Fruit fly (Drosophila melanogaster) whole organism, embryonic: ENCODE measurements around the gene Dif.
A peak's percentile ranks its signal among the peaks of the same experiment; 100 is the strongest.

Experiments used
- ATbp ChIP-seq: fragments of 200-800 bp; sonication (Bioruptor generic); optimal IDR thresholded peaks from 2 replicates; lab custom pipeline; 2017; ENCODE audit warnings: missing biosample characterization, mild to moderate bottlenecking, missing genetic modification characterization, missing genetic modification reagents
- Bgb ChIP-seq: fragments of 200-800 bp; sonication (Bioruptor generic); IDR thresholded peaks from 2 replicates; pipeline ENCODE4 v1.3.6; 2022; ENCODE audit warnings: missing biosample characterization, missing genetic modification characterization; ENCODE audit not compliant: partially characterized antibody
- C15 ChIP-seq: fragments of 200-800 bp; sonication (Bioruptor generic); IDR thresholded peaks from 3 replicates; pipeline ENCODE4 v1.3.6; 2022; ENCODE audit warnings: missing biosample characterization, missing genetic modification characterization
- CG10565 ChIP-seq: fragments of 200-800 bp; sonication (Bioruptor generic); optimal IDR thresholded peaks from 3 replicates; lab custom pipeline; 2016; ENCODE audit warnings: missing biosample characterization, mild to moderate bottlenecking, missing genetic modification characterization
- CG10959 ChIP-seq: fragments of 200-800 bp; sonication (Bioruptor generic); IDR thresholded peaks from 2 replicates; pipeline ENCODE4 v1.3.6; 2022; ENCODE audit warnings: missing biosample characterization, missing genetic modification characterization
- CG10979 ChIP-seq: fragments of 200-800 bp; sonication (Bioruptor generic); optimal IDR thresholded peaks from 2 replicates; lab custom pipeline; 2018; ENCODE audit warnings: missing biosample characterization, mild to moderate bottlenecking, missing genetic modification characterization, moderate library complexity
- CG11093 ChIP-seq: fragments of 200-800 bp; sonication (Bioruptor generic); IDR thresholded peaks from 3 replicates; pipeline ENCODE4 v1.3.6; 2022; ENCODE audit warnings: missing biosample characterization, missing genetic modification characterization
- CG11560 ChIP-seq: fragments of 200-800 bp; sonication (Bioruptor generic); IDR thresholded peaks from 3 replicates; pipeline ENCODE4 v1.3.6; 2022; ENCODE audit warnings: missing biosample characterization, missing genetic modification characterization
- CG12071 ChIP-seq: fragments of 200-800 bp; sonication (Bioruptor generic); optimal IDR thresholded peaks from 3 replicates; lab custom pipeline; 2018; ENCODE audit warnings: missing biosample characterization, mild to moderate bottlenecking, missing genetic modification characterization
- CG12104 ChIP-seq: fragments of 200-800 bp; sonication (Bioruptor generic); optimal IDR thresholded peaks from 3 replicates; lab custom pipeline; 2016; ENCODE audit warnings: missing biosample characterization, missing genetic modification characterization
- CG12299 ChIP-seq: fragments of 200-800 bp; sonication (Bioruptor generic); optimal IDR thresholded peaks from 2 replicates; lab custom pipeline; 2018; ENCODE audit warnings: missing biosample characterization, mild to moderate bottlenecking, missing genetic modification characterization
- CG12769 ChIP-seq: fragments of 200-800 bp; sonication (Bioruptor generic); optimal IDR thresholded peaks from 2 replicates; lab custom pipeline; 2019; ENCODE audit warnings: missing biosample characterization, mild to moderate bottlenecking, missing genetic modification characterization, moderate library complexity
- CG17568 ChIP-seq: fragments of 200-800 bp; sonication (Bioruptor generic); optimal IDR thresholded peaks from 2 replicates; lab custom pipeline; 2018; ENCODE audit warnings: missing biosample characterization, mild to moderate bottlenecking, missing genetic modification characterization, moderate library complexity
- CG2120 ChIP-seq: fragments of 200-800 bp; sonication (Bioruptor generic); optimal IDR thresholded peaks from 3 replicates; lab custom pipeline; 2016; ENCODE audit warnings: missing biosample characterization, missing genetic modification characterization
- CG3163 ChIP-seq: fragments of 200-800 bp; sonication (Bioruptor generic); optimal IDR thresholded peaks from 3 replicates; lab custom pipeline; 2016; ENCODE audit warnings: missing biosample characterization, missing genetic modification characterization
- CG3281 ChIP-seq: fragments of 200-800 bp; sonication (Bioruptor generic); optimal IDR thresholded peaks from 3 replicates; lab custom pipeline; 2017; ENCODE audit warnings: missing biosample characterization, mild to moderate bottlenecking, missing genetic modification characterization
- CG33213 ChIP-seq: fragments of 200-800 bp; sonication (Bioruptor generic); optimal IDR thresholded peaks from 3 replicates; lab custom pipeline; 2016; ENCODE audit warnings: missing biosample characterization, missing genetic modification characterization
- CG3838 ChIP-seq: fragments of 200-800 bp; sonication (Bioruptor generic); optimal IDR thresholded peaks from 3 replicates; lab custom pipeline; 2016; ENCODE audit warnings: missing biosample characterization, missing genetic modification characterization
- CG4282 ChIP-seq: fragments of 200-800 bp; sonication (Bioruptor generic); optimal IDR thresholded peaks from 2 replicates; lab custom pipeline; 2016; ENCODE audit warnings: missing biosample characterization, missing genetic modification characterization
- CG4328 ChIP-seq: fragments of 200-800 bp; sonication (Bioruptor generic); optimal IDR thresholded peaks from 3 replicates; lab custom pipeline; 2017; ENCODE audit warnings: missing biosample characterization, missing genetic modification reagents, missing genetic modification characterization
- CG4730 ChIP-seq: fragments of 200-800 bp; sonication (Bioruptor generic); IDR thresholded peaks from 2 replicates; pipeline ENCODE4 v1.3.6; 2022; ENCODE audit warnings: missing biosample characterization, missing genetic modification characterization
- CG6813 ChIP-seq: fragments of 200-800 bp; sonication (Bioruptor generic); optimal IDR thresholded peaks from 2 replicates; lab custom pipeline; 2017; ENCODE audit warnings: missing biosample characterization, missing genetic modification characterization, mild to moderate bottlenecking, moderate library complexity, missing genetic modification reagents
- CG7556 ChIP-seq: fragments of 200-800 bp; sonication (Bioruptor generic); optimal IDR thresholded peaks from 2 replicates; lab custom pipeline; 2017; ENCODE audit warnings: missing biosample characterization, mild to moderate bottlenecking, missing genetic modification characterization
- CG7745 ChIP-seq: fragments of 200-800 bp; sonication (Bioruptor generic); optimal IDR thresholded peaks from 2 replicates; lab custom pipeline; 2018; ENCODE audit warnings: missing biosample characterization, mild to moderate bottlenecking, missing genetic modification characterization, moderate library complexity
- Dbx ChIP-seq: fragments of 200-800 bp; sonication (Bioruptor generic); IDR thresholded peaks from 3 replicates; pipeline ENCODE4 v1.3.6; 2022; ENCODE audit warnings: missing biosample characterization, missing genetic modification characterization
- Dp ChIP-seq: fragments of 200-800 bp; sonication (Bioruptor generic); optimal IDR thresholded peaks from 2 replicates; lab custom pipeline; 2018; ENCODE audit warnings: missing biosample characterization, mild to moderate bottlenecking, missing genetic modification characterization, moderate library complexity
- Drgx ChIP-seq: fragments of 200-800 bp; sonication (Bioruptor generic); IDR thresholded peaks from 2 replicates; pipeline ENCODE4 v1.3.6; 2022; ENCODE audit warnings: missing biosample characterization, missing genetic modification characterization
- HLHmδ ChIP-seq: fragments of 200-800 bp; sonication (Bioruptor generic); optimal IDR thresholded peaks from 2 replicates; lab custom pipeline; 2018; ENCODE audit warnings: missing biosample characterization, mild to moderate bottlenecking, missing genetic modification characterization, moderate library complexity
- Hand ChIP-seq: fragments of 200-800 bp; sonication (Bioruptor generic); optimal IDR thresholded peaks from 2 replicates; lab custom pipeline; 2017; ENCODE audit warnings: mild to moderate bottlenecking, missing biosample characterization, missing genetic modification reagents, missing genetic modification characterization
- Hmx ChIP-seq: fragments of 200-800 bp; sonication (Bioruptor generic); optimal IDR thresholded peaks from 2 replicates; lab custom pipeline; 2016; ENCODE audit warnings: missing biosample characterization, missing genetic modification characterization
- MESR4 ChIP-seq: fragments of 200-800 bp; sonication (Bioruptor generic); optimal IDR thresholded peaks from 2 replicates; lab custom pipeline; 2018; ENCODE audit warnings: missing biosample characterization, mild to moderate bottlenecking, missing genetic modification characterization, moderate library complexity
- MTF-1 ChIP-seq: fragments of 200-800 bp; sonication (Bioruptor generic); optimal IDR thresholded peaks from 2 replicates; lab custom pipeline; 2018; ENCODE audit warnings: missing biosample characterization, mild to moderate bottlenecking, missing genetic modification characterization, borderline replicate concordance
- Ptx1 ChIP-seq: fragments of 200-800 bp; sonication (Bioruptor generic); IDR thresholded peaks from 2 replicates; pipeline ENCODE4 v1.3.6; 2022; ENCODE audit warnings: missing biosample characterization, missing genetic modification characterization
- Taf1 ChIP-seq: fragments of 200-800 bp; sonication (Bioruptor generic); IDR thresholded peaks from 2 replicates; pipeline ENCODE4 v1.3.6; 2022; ENCODE audit warnings: missing biosample characterization, missing genetic modification characterization
- ato ChIP-seq: fragments of 200-800 bp; sonication (Bioruptor generic); IDR thresholded peaks from 2 replicates; pipeline ENCODE4 v1.3.6; 2022; ENCODE audit warnings: missing biosample characterization, missing genetic modification characterization; ENCODE audit not compliant: partially characterized antibody
- cas ChIP-seq: fragments of 200-800 bp; sonication (Bioruptor generic); IDR thresholded peaks from 2 replicates; pipeline ENCODE4 v1.3.6; 2022; ENCODE audit warnings: missing biosample characterization, missing genetic modification characterization
- caup ChIP-seq: fragments of 200-800 bp; sonication (Bioruptor generic); optimal IDR thresholded peaks from 3 replicates; lab custom pipeline; 2017; ENCODE audit warnings: missing biosample characterization, mild to moderate bottlenecking, missing genetic modification characterization, moderate library complexity; ENCODE audit not compliant: severe bottlenecking
- chn ChIP-seq: fragments of 200-800 bp; sonication (Bioruptor generic); optimal IDR thresholded peaks from 2 replicates; lab custom pipeline; 2016; ENCODE audit warnings: missing biosample characterization, missing genetic modification characterization
- crc ChIP-seq: fragments of 200-800 bp; sonication (Bioruptor generic); optimal IDR thresholded peaks from 2 replicates; lab custom pipeline; 2016; ENCODE audit warnings: missing biosample characterization, missing genetic modification characterization
- cwo ChIP-seq: fragments of 200-800 bp; sonication (Bioruptor generic); optimal IDR thresholded peaks from 3 replicates; lab custom pipeline; 2017; ENCODE audit warnings: missing biosample characterization, missing genetic modification characterization, mild to moderate bottlenecking, moderate library complexity, missing genetic modification reagents
- fd102C ChIP-seq: fragments of 200-800 bp; sonication (Bioruptor generic); optimal IDR thresholded peaks from 2 replicates; lab custom pipeline; 2018; ENCODE audit warnings: missing biosample characterization, mild to moderate bottlenecking, missing genetic modification characterization, moderate library complexity
- jing ChIP-seq: fragments of 200-800 bp; sonication (Bioruptor generic); optimal IDR thresholded peaks from 2 replicates; lab custom pipeline; 2018; ENCODE audit warnings: missing biosample characterization, mild to moderate bottlenecking, missing genetic modification characterization
- knrl ChIP-seq: fragments of 200-800 bp; sonication (Bioruptor generic); IDR thresholded peaks from 3 replicates; pipeline ENCODE4 v1.3.6; 2022; ENCODE audit warnings: missing biosample characterization, missing genetic modification characterization; ENCODE audit not compliant: partially characterized antibody
- lilli ChIP-seq: fragments of 200-800 bp; sonication (Bioruptor generic); optimal IDR thresholded peaks from 3 replicates; lab custom pipeline; 2016; ENCODE audit warnings: missing biosample characterization, missing genetic modification characterization
- nau ChIP-seq: fragments of 200-800 bp; sonication (Bioruptor generic); optimal IDR thresholded peaks from 3 replicates; lab custom pipeline; 2017; ENCODE audit warnings: missing biosample characterization, mild to moderate bottlenecking, missing genetic modification characterization, missing genetic modification reagents
- onecut ChIP-seq: fragments of 200-800 bp; sonication (Bioruptor generic); IDR thresholded peaks from 2 replicates; pipeline ENCODE4 v1.3.6; 2022; ENCODE audit warnings: missing biosample characterization, missing genetic modification characterization
- pnt ChIP-seq: fragments of 200-800 bp; sonication (Bioruptor generic); optimal IDR thresholded peaks from 3 replicates; lab custom pipeline; 2016; ENCODE audit warnings: missing biosample characterization, missing genetic modification characterization
- repo ChIP-seq: fragments of 200-800 bp; sonication (Bioruptor generic); optimal IDR thresholded peaks from 2 replicates; lab custom pipeline; 2016; ENCODE audit warnings: missing biosample characterization, missing genetic modification characterization
- wek ChIP-seq: fragments of 200-800 bp; sonication (Bioruptor generic); optimal IDR thresholded peaks from 3 replicates; lab custom pipeline; 2018; ENCODE audit warnings: missing biosample characterization, mild to moderate bottlenecking, missing genetic modification characterization, moderate library complexity
- zen2 ChIP-seq: fragments of 200-800 bp; sonication (Bioruptor generic); IDR thresholded peaks from 3 replicates; pipeline ENCODE4 v1.3.6; 2022; ENCODE audit warnings: missing biosample characterization, missing genetic modification characterization; ENCODE audit not compliant: partially characterized antibody

Dif gene

DNA sequence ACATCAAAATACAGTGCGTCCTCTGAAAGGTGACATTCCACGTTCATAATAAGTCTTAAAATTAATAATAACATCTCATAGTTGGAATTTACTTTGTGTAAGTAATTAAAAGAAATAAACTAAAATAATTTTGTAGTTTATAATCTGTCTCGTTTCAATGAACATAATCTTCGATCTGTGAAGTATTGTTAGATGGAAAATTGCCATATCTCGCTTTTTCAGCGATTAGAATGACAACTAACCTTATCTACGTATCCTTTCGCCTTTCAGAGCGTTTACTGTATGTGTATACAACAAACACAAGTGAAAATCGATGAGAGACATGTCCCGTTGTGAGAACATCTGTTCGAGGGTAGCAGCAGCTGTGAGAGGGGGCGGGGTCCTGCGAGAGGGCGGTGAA, 50.6 kb downstream of the Dif start (continued):
- TF ChIP-seq CG4282 (GFP tag; lab: Kevin White, UChicago) (no peak), caup (GFP tag; lab: Kevin White, UChicago) (peak; percentile 42), CG7556 (peak; percentile 83), CG7745 (tag; lab: Kevin White, UChicago) (peak; percentile 6), jing (GFP tag; lab: Kevin White, UChicago) (peak; percentile 38), CG2120 (GFP tag; lab: Kevin White, UChicago) (peak; percentile 82), cwo (GFP tag; lab: Kevin White, UChicago) (peak; percentile 65), chn (GFP tag; lab: Kevin White, UChicago) (peak; percentile 34), CG10979 (tag; lab: Kevin White, UChicago) (peak; percentile 84), wek (GFP tag; lab: Kevin White, UChicago) (peak; percentile 25), lilli (GFP tag; lab: Kevin White, UChicago) (peak; percentile 60), CG12299 (tag; lab: Kevin White, UChicago) (peak; percentile 75), fd102C (GFP tag; lab: Kevin White, UChicago) (peak; percentile 46), MESR4 (GFP tag; lab: Kevin White, UChicago) (no peak), cas (no peak), nau (peak; percentile 74), onecut (peak; percentile 93), Dbx (GFP tag; lab: Robert Waterston, UW) (0 out of 3 replicates have a peak, but pooled peaks have one; percentile 34), pnt (GFP tag; lab: Kevin White, UChicago) (peak; percentile 14), Dp (GFP tag; lab: Kevin White, UChicago) (no peak), CG33213 (GFP tag; lab: Kevin White, UChicago) (no peak), CG12769 (tag; lab: Kevin White, UChicago) (peak; percentile 58), Taf1 (GFP tag; lab: Robert Waterston, UW) (no peak), Ptx1 (GFP tag; lab: Robert Waterston, UW) (peak; percentile 37; the same call in 1 of the 2 replicates), Hand (peak; percentile 75), CG17568 (peak; percentile 69), CG4328 (GFP tag; lab: Kevin White, UChicago) (peak; percentile 72), CG11560 (tag; lab: Robert Waterston, UW) (no peak), knrl (GFP tag; lab: Robert Waterston, UW) (no peak), zen2 (GFP tag; lab: Robert Waterston, UW) (no peak), CG12071 (GFP tag; lab: Kevin White, UChicago) (peak; percentile 54), Drgx (no peak), CG3281 (GFP tag; lab: Kevin White, UChicago) (peak; percentile 77), CG11093 (GFP tag; lab: Robert Waterston, UW) (0 out of 3 replicates have a peak, but pooled peaks have one; percentile 28), Hmx (GFP tag; lab: Kevin White, UChicago) (peak; percentile 7), Bgb (no peak), CG3163 (GFP tag; lab: Kevin White, UChicago) (no peak), MTF-1 (peak; percentile 56), CG6813 (peak; percentile 83), ato (no peak), HLHmδ (no peak), CG3838 (GFP tag; lab: Kevin White, UChicago) (no peak), CG10565 (GFP tag; lab: Kevin White, UChicago) (no peak), CG12104 (GFP tag; lab: Kevin White, UChicago) (peak; percentile 2), ATbp (peak; percentile 74), crc (GFP tag; lab: Kevin White, UChicago) (no peak), C15 (GFP tag; lab: Robert Waterston, UW) (no peak), CG10959 (GFP tag; lab: Robert Waterston, UW) (no peak), CG4730 (GFP tag; lab: Robert Waterston, UW) (no peak), repo (GFP tag; lab: Kevin White, UChicago) (no peak)
